Fruit fly (Drosophila melanogaster) whole organism, pupa: ENCODE results near the gene CG1463.

Experiments
- CG10348 ChIP-seq: fragments of 200-800 bp; sonication (Bioruptor generic); IDR thresholded peaks from 2 replicates; pipeline ENCODE4 v1.3.6; 2022; ENCODE audit warnings: missing biosample characterization, missing genetic modification characterization
- CG12605 ChIP-seq: fragments of 200-800 bp; sonication (Bioruptor generic); IDR thresholded peaks from 2 replicates; pipeline ENCODE4 v1.3.6; 2022; ENCODE audit warnings: missing biosample characterization, missing genetic modification characterization
- CG13204 ChIP-seq: fragments of 200-800 bp; sonication (Bioruptor generic); optimal IDR thresholded peaks from 2 replicates; lab custom pipeline; 2018; ENCODE audit warnings: missing biosample characterization, mild to moderate bottlenecking, missing genetic modification characterization, moderate library complexity
- CG14655 ChIP-seq: fragments of 200-800 bp; sonication (Bioruptor generic); optimal IDR thresholded peaks from 3 replicates; lab custom pipeline; 2017; ENCODE audit warnings: mild to moderate bottlenecking, missing biosample characterization, missing genetic modification reagents, missing genetic modification characterization
- CG15710 ChIP-seq: fragments of 200-800 bp; sonication (Bioruptor generic); optimal IDR thresholded peaks from 2 replicates; lab custom pipeline; 2018; ENCODE audit warnings: missing biosample characterization, mild to moderate bottlenecking, missing genetic modification characterization, moderate library complexity
- CG17806 ChIP-seq: fragments of 200-800 bp; sonication (Bioruptor generic); optimal IDR thresholded peaks from 2 replicates; lab custom pipeline; 2018; ENCODE audit warnings: missing biosample characterization, mild to moderate bottlenecking, missing genetic modification characterization, moderate library complexity
- CG32121 ChIP-seq: fragments of 200-800 bp; sonication (Bioruptor generic); IDR thresholded peaks from 2 replicates; pipeline ENCODE4 v1.3.6; 2022; ENCODE audit warnings: missing biosample characterization, missing genetic modification characterization
- CG34367 ChIP-seq: fragments of 200-800 bp; sonication (Bioruptor generic); optimal IDR thresholded peaks from 2 replicates; lab custom pipeline; 2018; ENCODE audit warnings: missing biosample characterization, mild to moderate bottlenecking, missing genetic modification characterization
- CG4496 ChIP-seq: fragments of 200-800 bp; sonication (Bioruptor generic); IDR thresholded peaks from 3 replicates; pipeline ENCODE4 v1.3.6; 2022; ENCODE audit warnings: missing biosample characterization, missing genetic modification characterization
- CG8159 ChIP-seq: fragments of 200-800 bp; sonication (Bioruptor generic); optimal IDR thresholded peaks from 3 replicates; lab custom pipeline; 2018; ENCODE audit warnings: missing biosample characterization, mild to moderate bottlenecking, missing genetic modification characterization, moderate library complexity
- CG8301 ChIP-seq: fragments of 200-800 bp; sonication (Bioruptor generic); optimal IDR thresholded peaks from 2 replicates; lab custom pipeline; 2018; ENCODE audit warnings: missing biosample characterization, mild to moderate bottlenecking, missing genetic modification characterization
- CG9948 ChIP-seq: fragments of 200-800 bp; sonication (Bioruptor generic); optimal IDR thresholded peaks from 2 replicates; lab custom pipeline; 2018; ENCODE audit warnings: missing biosample characterization, mild to moderate bottlenecking, missing genetic modification characterization, moderate library complexity
- D1 ChIP-seq: fragments of 200-800 bp; sonication (Bioruptor generic); optimal IDR thresholded peaks from 2 replicates; lab custom pipeline; 2018; ENCODE audit warnings: missing biosample characterization, mild to moderate bottlenecking, missing genetic modification characterization, moderate library complexity
- EcR ChIP-seq: fragments of 200-800 bp; sonication (Bioruptor generic); optimal IDR thresholded peaks from 3 replicates; lab custom pipeline; 2019; ENCODE audit warnings: missing biosample characterization, missing genetic modification characterization, mild to moderate bottlenecking, moderate library complexity, missing genetic modification reagents
- Ets98B ChIP-seq: fragments of 200-800 bp; sonication (Bioruptor generic); IDR thresholded peaks from 2 replicates; pipeline ENCODE4 v1.3.6; 2022; ENCODE audit warnings: missing biosample characterization, missing genetic modification characterization
- Pif1A ChIP-seq: fragments of 200-800 bp; sonication (Bioruptor generic); optimal IDR thresholded peaks from 3 replicates; lab custom pipeline; 2016; ENCODE audit warnings: missing biosample characterization, missing genetic modification characterization
- Pif1B ChIP-seq: fragments of 200-800 bp; sonication (Bioruptor generic); optimal IDR thresholded peaks from 3 replicates; lab custom pipeline; 2016; ENCODE audit warnings: missing biosample characterization, missing genetic modification characterization
- Snoo ChIP-seq: fragments of 200-800 bp; sonication (Bioruptor generic); optimal IDR thresholded peaks from 3 replicates; lab custom pipeline; 2017; ENCODE audit warnings: missing biosample characterization, mild to moderate bottlenecking, missing genetic modification characterization, inconsistent platforms
- fd96Ca ChIP-seq: fragments of 200-800 bp; sonication (Bioruptor generic); IDR thresholded peaks from 3 replicates; pipeline ENCODE4 v1.3.6; 2022; ENCODE audit warnings: missing biosample characterization, missing genetic modification characterization
- gl ChIP-seq: fragments of 200-800 bp; sonication (Bioruptor generic); optimal IDR thresholded peaks from 2 replicates; lab custom pipeline; 2018; ENCODE audit warnings: missing biosample characterization, mild to moderate bottlenecking, missing genetic modification characterization
- rn ChIP-seq: fragments of 200-800 bp; sonication (Bioruptor generic); IDR thresholded peaks from 2 replicates; pipeline ENCODE4 v1.3.6; 2022; ENCODE audit warnings: missing biosample characterization, missing genetic modification characterization

Gene CG1463

DNA sequence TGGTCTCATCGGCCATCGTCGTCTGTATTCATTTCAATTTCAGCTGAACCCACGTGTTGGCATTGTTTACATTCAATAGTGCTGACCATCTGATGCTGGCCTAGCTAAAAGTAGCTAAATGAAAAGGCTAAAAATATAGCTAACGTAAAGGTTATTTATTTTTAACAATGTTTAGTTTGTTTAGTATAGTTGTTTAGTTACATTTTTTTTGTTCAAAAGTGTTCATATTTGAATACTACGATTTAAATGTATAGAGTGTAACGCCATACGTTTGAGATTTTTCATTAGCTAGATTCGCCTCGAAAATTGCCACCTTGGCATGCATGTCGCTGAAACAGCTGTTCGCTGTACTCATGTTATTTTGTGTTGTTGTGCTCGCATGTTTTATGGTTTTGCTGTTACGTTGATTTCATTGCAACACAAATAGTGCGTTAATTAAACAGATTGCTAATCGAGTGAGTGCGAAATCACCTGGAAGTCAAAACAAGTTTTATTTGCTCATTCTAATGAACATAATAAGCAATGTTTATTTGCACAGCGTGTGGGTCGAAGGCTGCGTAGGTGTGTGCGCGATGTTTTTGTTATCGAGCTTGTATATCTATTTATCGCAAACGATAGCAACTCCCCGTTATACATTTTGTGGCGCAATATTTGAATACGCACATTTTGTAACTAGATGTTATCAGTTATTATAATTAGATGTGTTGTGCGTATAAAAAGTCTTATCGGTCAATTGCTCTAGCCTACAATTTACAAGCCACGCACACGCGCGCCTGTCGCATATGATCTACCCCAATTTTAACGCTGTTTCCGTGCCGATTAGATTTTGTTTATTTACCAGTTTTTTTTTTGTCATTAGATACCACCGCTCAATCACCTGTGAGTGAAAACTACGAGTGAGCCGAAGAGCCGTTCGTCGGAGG lies at the start of gene CG1463, which contains the start of gene Fpgs1:
Gene CG1463, minus strand, starts transcription at position 132 of the 923 bp plus-strand sequence.
Gene Fpgs1, plus strand, starts transcription at position 332 of the 923 bp plus-strand sequence.
- peak; percentile 38; the same call in 1 of the 2 replicates for TF ChIP-seq CG32121 (GFP tag; lab: Robert Waterston, UW)
- TF ChIP-seq rn: no peak
- no peak for TF ChIP-seq CG12605 (GFP tag; lab: Robert Waterston, UW)
- TF ChIP-seq Snoo (tag; lab: Kevin White, UChicago): no peak
- TF ChIP-seq CG15710 (tag; lab: Kevin White, UChicago): peak; percentile 37
- no peak for TF ChIP-seq Pif1A (GFP tag; lab: Kevin White, UChicago)
- peak; percentile 35 for TF ChIP-seq EcR (GFP tag; lab: Kevin White, UChicago)
- TF ChIP-seq CG17806 (tag; lab: Kevin White, UChicago): no peak
- no peak for TF ChIP-seq fd96Ca (GFP tag; lab: Robert Waterston, UW)
- TF ChIP-seq, all 21 proteins: peak for 3

dm6 chrX:12660030-12660630 lies 48.7 kb upstream of the CG1463 start:
- no peak for TF ChIP-seq CG10348 (GFP tag; lab: Robert Waterston, UW)
- TF ChIP-seq CG8159 (tag; lab: Kevin White, UChicago): peak; percentile 9
- peak; percentile 48 for TF ChIP-seq EcR (GFP tag; lab: Kevin White, UChicago)
- no peak for TF ChIP-seq rn
- TF ChIP-seq Ets98B (GFP tag; lab: Robert Waterston, UW): no peak
- TF ChIP-seq Pif1B (GFP tag; lab: Kevin White, UChicago): peak; percentile 29
- TF ChIP-seq CG4496: no peak
- no peak for TF ChIP-seq D1
- peak; percentile 18 for TF ChIP-seq CG34367 (tag; lab: Kevin White, UChicago)
- TF ChIP-seq Pif1A (GFP tag; lab: Kevin White, UChicago): peak; percentile 7
- no peak; the same call in 2 of the 3 replicates for TF ChIP-seq fd96Ca (GFP tag; lab: Robert Waterston, UW)
- peak; percentile 57 for TF ChIP-seq gl
- TF ChIP-seq Snoo (tag; lab: Kevin White, UChicago): no peak
- peak; percentile 11 for TF ChIP-seq CG15710 (tag; lab: Kevin White, UChicago)
- no peak for TF ChIP-seq CG9948 (tag; lab: Kevin White, UChicago)
- no peak for TF ChIP-seq CG32121 (GFP tag; lab: Robert Waterston, UW)
- no peak for TF ChIP-seq CG8301 (tag; lab: Kevin White, UChicago)
- TF ChIP-seq CG17806 (tag; lab: Kevin White, UChicago): no peak
- TF ChIP-seq CG12605 (GFP tag; lab: Robert Waterston, UW): no peak
- TF ChIP-seq CG14655 (GFP tag; lab: Kevin White, UChicago): peak; percentile 16
- peak; percentile 47 for TF ChIP-seq CG13204

DNA sequence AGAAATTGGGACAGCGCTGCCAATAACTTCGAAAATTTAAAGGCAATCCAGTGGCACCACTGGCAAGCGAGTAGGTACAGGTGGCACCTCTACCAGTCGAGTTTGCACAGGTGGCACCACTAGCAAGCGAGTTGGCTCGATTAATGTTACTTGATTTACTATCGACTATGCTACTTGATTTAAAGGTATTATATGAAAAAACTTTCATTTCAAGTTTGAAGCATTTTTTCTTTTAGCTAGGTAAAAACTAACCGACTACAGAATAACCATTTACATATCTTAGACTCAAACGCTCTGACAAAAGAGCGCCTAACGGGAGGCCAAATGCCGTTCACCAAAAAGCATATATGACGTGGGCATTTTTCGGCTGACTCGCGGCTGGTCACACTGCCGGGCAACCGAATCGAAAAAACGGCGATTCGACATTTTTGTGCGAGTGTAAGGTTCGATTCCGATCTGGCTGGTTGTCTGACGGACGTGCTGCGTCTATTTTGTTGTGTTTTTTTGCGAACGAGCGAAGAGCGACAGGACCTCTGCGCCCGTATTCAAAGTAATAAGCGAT lies 47.6 kb upstream of the CG1463 start, which contains the start of gene Tis11:
Gene Tis11, plus strand, starts transcription at position 417 of the 562 bp plus-strand sequence.
- TF ChIP-seq CG15710 (tag; lab: Kevin White, UChicago) (no peak), CG4496 (peak; percentile 55; the same call in 2 of the 3 replicates), rn (no peak), CG8159 (tag; lab: Kevin White, UChicago) (peak; percentile 0), Ets98B (GFP tag; lab: Robert Waterston, UW) (peak; percentile 26; the same call in 1 of the 2 replicates), CG12605 (GFP tag; lab: Robert Waterston, UW) (peak; percentile 49; the same call in 1 of the 2 replicates), CG14655 (GFP tag; lab: Kevin White, UChicago) (no peak), Pif1B (GFP tag; lab: Kevin White, UChicago) (no peak), CG17806 (tag; lab: Kevin White, UChicago) (no peak), Snoo (tag; lab: Kevin White, UChicago) (peak; percentile 17), CG10348 (GFP tag; lab: Robert Waterston, UW) (no peak), CG34367 (tag; lab: Kevin White, UChicago) (no peak), CG32121 (GFP tag; lab: Robert Waterston, UW) (0 out of 2 replicates have a peak, but pooled peaks have one; percentile 33), gl (no peak), fd96Ca (GFP tag; lab: Robert Waterston, UW) (no peak), CG8301 (tag; lab: Kevin White, UChicago) (no peak), Pif1A (GFP tag; lab: Kevin White, UChicago) (no peak), CG9948 (tag; lab: Kevin White, UChicago) (no peak), CG13204 (no peak), D1 (no peak), EcR (GFP tag; lab: Kevin White, UChicago) (no peak)

DNA sequence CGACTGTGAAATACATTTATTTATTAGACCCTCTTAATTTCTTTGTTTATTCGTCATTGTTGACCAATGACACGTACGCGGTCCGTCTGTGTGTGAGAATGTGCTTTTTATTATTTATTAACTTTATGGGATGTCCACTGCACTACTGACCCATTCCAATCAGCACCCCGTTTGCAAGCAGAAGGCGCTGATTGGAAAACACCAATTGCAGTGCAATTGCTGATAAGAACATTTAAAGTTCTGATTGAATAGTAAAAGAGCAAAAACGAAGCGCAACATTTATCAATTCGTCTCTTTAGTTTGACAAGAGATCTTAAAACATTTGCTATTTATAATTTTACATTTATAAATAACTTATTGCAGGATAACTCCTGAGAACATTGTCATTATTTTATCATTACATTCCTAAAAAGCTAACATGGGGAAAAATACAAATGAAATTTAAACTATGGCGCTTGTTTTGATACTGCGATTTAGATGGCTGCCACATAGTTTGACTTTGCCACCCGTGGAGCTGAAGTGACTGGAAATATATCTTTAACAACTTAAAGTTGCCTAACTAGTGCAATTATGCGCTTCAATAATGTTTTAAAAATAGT lies 47.0 kb upstream of the CG1463 start:
- TF ChIP-seq rn (no peak), CG8159 (tag; lab: Kevin White, UChicago) (no peak), D1 (no peak), CG32121 (GFP tag; lab: Robert Waterston, UW) (no peak), CG17806 (tag; lab: Kevin White, UChicago) (no peak), Pif1B (GFP tag; lab: Kevin White, UChicago) (no peak), EcR (GFP tag; lab: Kevin White, UChicago) (no peak)
